Fruit fly (Drosophila melanogaster) whole organism, wandering third instar larva: Measurements from ENCODE around the gene Prosalpha4T1.
A peak's percentile ranks its signal among the peaks of the same experiment; 100 is the strongest.

Experiments used
- Abd-B ChIP-seq: fragments of >200 bp; optimal IDR thresholded peaks from 2 replicates; lab custom pipeline; 2017; ENCODE audit warnings: missing biosample characterization, missing genetic modification characterization
- CG32264 ChIP-seq: fragments of 200-800 bp; sonication (Bioruptor generic); optimal IDR thresholded peaks from 2 replicates; lab custom pipeline; 2016; ENCODE audit warnings: missing biosample characterization, missing genetic modification characterization
- CG9705 ChIP-seq: fragments of 200-800 bp; sonication (Bioruptor generic); optimal IDR thresholded peaks from 2 replicates; lab custom pipeline; 2018; ENCODE audit warnings: missing biosample characterization, mild to moderate bottlenecking, missing genetic modification characterization
- CrebA ChIP-seq: fragments of 200-800 bp; sonication (Bioruptor generic); optimal IDR thresholded peaks from 2 replicates; lab custom pipeline; 2016; ENCODE audit warnings: missing biosample characterization, mild to moderate bottlenecking, missing genetic modification characterization, borderline replicate concordance
- Dfd ChIP-seq: fragments of >200 bp; optimal IDR thresholded peaks from 2 replicates; lab custom pipeline; 2017; ENCODE audit warnings: missing biosample characterization, missing genetic modification characterization
- Dif ChIP-seq: fragments of 200-275, 200-300 bp; sonication (Bioruptor generic); optimal IDR thresholded peaks from 2 replicates; lab custom pipeline; 2018; ENCODE audit warnings: missing biosample characterization, missing genetic modification characterization; ENCODE audit not compliant: partially characterized antibody
- GATAd ChIP-seq: sonication (Bioruptor generic); optimal IDR thresholded peaks from 2 replicates; lab custom pipeline; 2016; ENCODE audit warnings: missing biosample characterization, missing genetic modification characterization
- HLH106 ChIP-seq: fragments of 200-800 bp; optimal IDR thresholded peaks from 3 replicates; lab custom pipeline; 2019; ENCODE audit warnings: missing biosample characterization, mild to moderate bottlenecking, missing genetic modification characterization, moderate library complexity
- Hnf4 ChIP-seq: fragments of 200-800 bp; sonication (Bioruptor generic); optimal IDR thresholded peaks from 2 replicates; lab custom pipeline; 2016; ENCODE audit warnings: missing biosample characterization, mild to moderate bottlenecking, missing genetic modification characterization
- Hr78 ChIP-seq: fragments of >200 bp; optimal IDR thresholded peaks from 2 replicates; lab custom pipeline; 2017; ENCODE audit warnings: missing biosample characterization, missing genetic modification characterization
- Hr83 ChIP-seq: fragments of 200-300 bp; sonication (Bioruptor generic); optimal IDR thresholded peaks from 2 replicates; lab custom pipeline; 2016; ENCODE audit warnings: missing biosample characterization, mild to moderate bottlenecking, missing genetic modification characterization, moderate library complexity; ENCODE audit not compliant: poor library complexity, severe bottlenecking
- Jra ChIP-seq: sonication (Bioruptor generic); optimal IDR thresholded peaks from 2 replicates; lab custom pipeline; 2016; ENCODE audit warnings: missing biosample characterization, missing genetic modification characterization
- Mio ChIP-seq: sonication (Bioruptor generic); optimal IDR thresholded peaks from 2 replicates; lab custom pipeline; 2016; ENCODE audit warnings: missing biosample characterization, missing genetic modification characterization
- Myc ChIP-seq: fragments of >200 bp; optimal IDR thresholded peaks from 2 replicates; lab custom pipeline; 2017
- N ChIP-seq: fragments of >200 bp; optimal IDR thresholded peaks from 2 replicates; lab custom pipeline; 2018; ENCODE audit warnings: missing biosample characterization, missing external identifiers, missing genetic modification characterization
- OdsH ChIP-seq: fragments of 200-800 bp; sonication (Bioruptor generic); optimal IDR thresholded peaks from 2 replicates; lab custom pipeline; 2016; ENCODE audit warnings: missing biosample characterization, mild to moderate bottlenecking, missing genetic modification characterization
- Rel ChIP-seq, 2 experiments: fragments of 200-800 bp; sonication (Bioruptor generic) in 1 of 2; optimal IDR thresholded peaks; 2 replicates in 1 of 2; 3 replicates in 1 of 2; lab custom pipeline; 2016 to 2019; ENCODE audit warnings: mild to moderate bottlenecking in 2 of 2, missing biosample characterization in 2 of 2, missing genetic modification characterization in 2 of 2, moderate library complexity in 1 of 2
- Sp1 ChIP-seq: fragments of 200-800 bp; sonication (Bioruptor generic); optimal IDR thresholded peaks from 3 replicates; lab custom pipeline; 2019; ENCODE audit warnings: missing biosample characterization, mild to moderate bottlenecking, missing genetic modification characterization, moderate library complexity
- Vsx2 ChIP-seq: fragments of 200-300, 225-300 bp; sonication (Bioruptor generic); optimal IDR thresholded peaks from 2 replicates; lab custom pipeline; 2018; ENCODE audit warnings: missing biosample characterization, missing genetic modification characterization; ENCODE audit not compliant: partially characterized antibody
- br ChIP-seq: fragments of 200-800 bp; sonication (Bioruptor generic); optimal IDR thresholded peaks from 2 replicates; lab custom pipeline; 2016; ENCODE audit warnings: missing biosample characterization, missing genetic modification characterization
- brk ChIP-seq: fragments of 200-800 bp; sonication (Bioruptor generic); optimal IDR thresholded peaks from 2 replicates; lab custom pipeline; 2016; ENCODE audit warnings: missing biosample characterization, mild to moderate bottlenecking, missing genetic modification characterization
- dl ChIP-seq, 2 experiments: fragments of 175-275, 200-275 bp in 1 of 2; fragments of 200-275 bp in 1 of 2; sonication (Bioruptor generic); optimal IDR thresholded peaks; lab custom pipeline; 2018; ENCODE audit warnings: mild to moderate bottlenecking in 2 of 2, missing biosample characterization in 2 of 2, missing genetic modification characterization in 2 of 2, moderate library complexity in 2 of 2; ENCODE audit not compliant: partially characterized antibody in 2 of 2, insufficient read depth in 1 of 2
- dmrt93B ChIP-seq: fragments of 200-800 bp; sonication (Bioruptor generic); optimal IDR thresholded peaks from 2 replicates; lab custom pipeline; 2018; ENCODE audit warnings: missing biosample characterization, mild to moderate bottlenecking, missing genetic modification characterization
- dsf ChIP-seq: sonication (Bioruptor generic); optimal IDR thresholded peaks from 2 replicates; lab custom pipeline; 2016; ENCODE audit warnings: missing biosample characterization, missing genetic modification characterization, borderline replicate concordance
- ey ChIP-seq: fragments of 200-800 bp; sonication (Bioruptor generic); optimal IDR thresholded peaks from 2 replicates; lab custom pipeline; 2016; ENCODE audit warnings: missing biosample characterization, missing genetic modification characterization
- foxo ChIP-seq, 2 experiments: fragments of 200-800 bp; sonication (Bioruptor generic); optimal IDR thresholded peaks; 2 replicates in 1 of 2; 3 replicates in 1 of 2; lab custom pipeline; 2016 to 2017; ENCODE audit warnings: missing biosample characterization in 2 of 2, missing genetic modification characterization in 2 of 2
- fru ChIP-seq: fragments of 200-800 bp; sonication (Bioruptor generic); optimal IDR thresholded peaks from 3 replicates; lab custom pipeline; 2016; ENCODE audit warnings: missing biosample characterization, mild to moderate bottlenecking, missing genetic modification characterization
- h ChIP-seq: fragments of 200-800 bp; sonication (Bioruptor generic); optimal IDR thresholded peaks from 3 replicates; lab custom pipeline; 2016; ENCODE audit warnings: missing biosample characterization, mild to moderate bottlenecking, missing genetic modification characterization
- jim ChIP-seq: fragments of 175-275, 200-325 bp; sonication (Bioruptor generic); optimal IDR thresholded peaks from 2 replicates; lab custom pipeline; 2016; ENCODE audit warnings: missing biosample characterization, mild to moderate bottlenecking, missing genetic modification characterization
- lola ChIP-seq: fragments of >200 bp; optimal IDR thresholded peaks from 2 replicates; lab custom pipeline; 2017; ENCODE audit warnings: missing biosample characterization, missing genetic modification characterization
- pan ChIP-seq: fragments of >200 bp; optimal IDR thresholded peaks from 2 replicates; lab custom pipeline; 2017
- psq ChIP-seq: fragments of 200-800 bp; sonication (Bioruptor generic); optimal IDR thresholded peaks from 3 replicates; lab custom pipeline; 2017; ENCODE audit warnings: missing biosample characterization, mild to moderate bottlenecking, missing genetic modification characterization, moderate library complexity
- rgr ChIP-seq: fragments of 200-800 bp; sonication (Bioruptor generic); optimal IDR thresholded peaks from 3 replicates; lab custom pipeline; 2016; ENCODE audit warnings: missing biosample characterization, mild to moderate bottlenecking, missing genetic modification characterization
- sage ChIP-seq: fragments of 200-800 bp; sonication (Bioruptor generic); optimal IDR thresholded peaks from 2 replicates; lab custom pipeline; 2016; ENCODE audit warnings: missing biosample characterization, mild to moderate bottlenecking, missing genetic modification characterization
- sv ChIP-seq: fragments of 200-800 bp; sonication (Bioruptor generic); optimal IDR thresholded peaks from 3 replicates; lab custom pipeline; 2016; ENCODE audit warnings: missing biosample characterization, missing genetic modification characterization
- tai ChIP-seq: sonication (Bioruptor generic); optimal IDR thresholded peaks from 2 replicates; lab custom pipeline; 2016; ENCODE audit warnings: missing biosample characterization, missing genetic modification characterization
- usp ChIP-seq: fragments of >200 bp; optimal IDR thresholded peaks from 2 replicates; lab custom pipeline; 2017; ENCODE audit warnings: missing biosample characterization, missing genetic modification characterization
- woc ChIP-seq: sonication (Bioruptor generic); optimal IDR thresholded peaks from 2 replicates; lab custom pipeline; 2016; ENCODE audit warnings: missing biosample characterization, mild to moderate bottlenecking, missing genetic modification characterization

Gene Prosalpha4T1

DNA sequence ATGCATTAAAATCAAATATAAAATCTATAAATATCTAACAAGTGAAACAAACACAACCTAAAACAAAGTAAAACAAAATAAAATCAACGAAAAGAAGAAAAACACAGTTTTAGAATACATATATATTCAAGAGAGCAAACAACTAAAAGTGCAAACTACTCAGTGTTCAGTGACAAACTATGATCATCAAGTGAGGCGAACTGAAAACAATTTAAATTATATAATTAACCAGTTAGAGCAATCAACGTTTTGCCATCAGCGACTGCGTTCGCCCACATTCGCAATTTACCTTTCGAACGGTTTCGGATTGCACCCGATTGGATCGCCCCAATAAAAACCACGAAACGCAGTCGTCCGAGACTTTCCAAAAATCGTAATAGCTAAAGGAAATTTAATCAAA lies 30.7 kb upstream of the Prosalpha4T1 start:
- TF ChIP-seq CG32264 (no peak), h (GFP tag; lab: Kevin White, UChicago) (no peak), usp (GFP tag; lab: Kevin White, UChicago) (no peak), woc (GFP tag; lab: Kevin White, UChicago) (no peak), jim (no peak), pan (lab: Kevin White, UChicago) (no peak), sv (GFP tag; lab: Kevin White, UChicago) (no peak), br (GFP tag; lab: Kevin White, UChicago) (no peak), Hnf4 (GFP tag; lab: Kevin White, UChicago) (no peak), Vsx2 (GFP tag; lab: Kevin White, UChicago) (no peak), dmrt93B (no peak)

- TF ChIP-seq Myc: no peak
- TF ChIP-seq HLH106 (tag; lab: Kevin White, UChicago): peak; percentile 25
- TF ChIP-seq psq (GFP tag; lab: Kevin White, UChicago): peak; percentile 78
- no peak for TF ChIP-seq sv (GFP tag; lab: Kevin White, UChicago)
- TF ChIP-seq dsf (GFP tag; lab: Kevin White, UChicago): peak; percentile 39
- TF ChIP-seq rgr (GFP tag; lab: Kevin White, UChicago): peak; percentile 59
- peak; percentile 45 for TF ChIP-seq Hr78 (GFP tag; lab: Kevin White, UChicago)
- TF ChIP-seq CrebA: peak; percentile 98
- no peak for TF ChIP-seq usp (GFP tag; lab: Kevin White, UChicago)
- TF ChIP-seq OdsH (GFP tag; lab: Kevin White, UChicago): peak; percentile 37
- no peak for TF ChIP-seq tai
- peak; percentile 29 for TF ChIP-seq CG9705 (GFP tag; lab: Kevin White, UChicago)
- peak; percentile 88 for TF ChIP-seq Hr83 (GFP tag; lab: Kevin White, UChicago)
- TF ChIP-seq dl (GFP tag; optimal IDR thresholded peaks at IDR 0.05; lab: Kevin White, UChicago; ENCODE audit: insufficient read depth in 1 of 2, partially characterized antibody in 2 of 2): peak; percentile 51 to 72
- peak; percentile 99 for TF ChIP-seq Rel (GFP tag; optimal IDR thresholded peaks at IDR 0.05; lab: Kevin White, UChicago)
- peak; percentile 80 for TF ChIP-seq Rel (tag; optimal IDR thresholded peaks at IDR 0.05; lab: Kevin White, UChicago)
- TF ChIP-seq Hnf4 (GFP tag; lab: Kevin White, UChicago): peak; percentile 80
- TF ChIP-seq Vsx2 (GFP tag; lab: Kevin White, UChicago): peak; percentile 69
- TF ChIP-seq dmrt93B: no peak
- no peak for TF ChIP-seq lola
- TF ChIP-seq h (GFP tag; lab: Kevin White, UChicago): peak; percentile 81
- TF ChIP-seq Dfd (GFP tag; lab: Kevin White, UChicago): no peak
- peak; percentile 94 for TF ChIP-seq sage (GFP tag; lab: Kevin White, UChicago)
- TF ChIP-seq CG32264: peak; percentile 85
- TF ChIP-seq jim: peak; percentile 92
- peak; percentile 23 to 96 for TF ChIP-seq foxo (GFP tag; optimal IDR thresholded peaks at IDR 0.05; lab: Kevin White, UChicago)
- peak; percentile 44 for TF ChIP-seq fru (GFP tag; lab: Kevin White, UChicago)
- TF ChIP-seq Dif (GFP tag; lab: Kevin White, UChicago): peak; percentile 82
- TF ChIP-seq GATAd (GFP tag; lab: Kevin White, UChicago): no peak
- TF ChIP-seq Mio (GFP tag; lab: Kevin White, UChicago): no peak
- peak; percentile 93 for TF ChIP-seq Sp1
- TF ChIP-seq woc (GFP tag; lab: Kevin White, UChicago): peak; percentile 67
- peak; percentile 75 for TF ChIP-seq Jra
- peak; percentile 79 for TF ChIP-seq Abd-B (GFP tag; lab: Kevin White, UChicago)
- peak; percentile 92 for TF ChIP-seq brk (GFP tag; lab: Kevin White, UChicago)
- TF ChIP-seq br (GFP tag; lab: Kevin White, UChicago): peak; percentile 60
- no peak for TF ChIP-seq ey (GFP tag; lab: Kevin White, UChicago)
- TF ChIP-seq N (GFP tag; lab: Kevin White, UChicago): peak; percentile 91
- TF ChIP-seq pan (lab: Kevin White, UChicago): no peak
Measured at dm6 chr3R:20778285-20778926, 29.5 kb upstream of the Prosalpha4T1 start.
